Worm (Caenorhabditis elegans): ENCODE data around the gene F21C10.13.

DNA sequence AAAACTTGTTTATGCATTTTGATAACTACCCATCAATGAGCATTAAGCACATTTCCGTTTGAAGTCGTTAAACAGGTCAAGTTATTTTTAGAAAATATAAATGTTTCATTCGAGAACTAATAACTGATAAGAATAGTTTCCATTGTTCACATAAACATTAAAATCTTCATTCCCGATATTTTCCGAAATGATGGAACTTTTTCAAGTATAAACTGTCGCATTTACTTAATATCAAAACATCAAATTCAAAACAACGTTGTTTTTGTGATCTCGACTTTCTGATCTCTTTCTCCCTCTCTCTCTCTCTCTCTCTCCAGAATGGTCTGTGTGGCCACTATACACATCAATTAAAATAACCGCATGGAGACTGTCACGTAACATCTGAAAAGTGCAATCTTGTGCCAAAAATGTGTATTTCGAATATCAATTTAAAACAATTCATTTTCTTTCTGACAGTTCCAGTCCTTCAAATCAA lies 47.7 kb upstream of the F21C10.13 start:
- TF ChIP-seq ztf-4 (tag; optimal IDR thresholded peaks at IDR 0.05): no peak
- no peak for TF ChIP-seq unc-62 (GFP tag; optimal IDR thresholded peaks at IDR 0.05)
- TF ChIP-seq pag-3 (tag; optimal IDR thresholded peaks at IDR 0.05; ENCODE audit: borderline replicate concordance, insufficient read depth): no peak
- TF ChIP-seq lin-13 (GFP tag; optimal IDR thresholded peaks at IDR 0.05): peak; percentile 11
- no peak for TF ChIP-seq ceh-90 (tag; optimal IDR thresholded peaks at IDR 0.05)
- TF ChIP-seq mdl-1 (tag; optimal IDR thresholded peaks at IDR 0.05): no peak
